Worm (Caenorhabditis elegans): ENCODE measurements around the gene H35N09.2.

Gene H35N09.2

ce11 chrX:8646287-8646686 lies 41.4 kb upstream of the H35N09.2 start:
- TF ChIP-seq athp-1 (tag; optimal IDR thresholded peaks at IDR 0.05): peak; percentile 48
- TF ChIP-seq ZK185.1 (tag; optimal IDR thresholded peaks at IDR 0.05; ENCODE audit: poor library complexity, severe bottlenecking): peak; percentile 79
- TF ChIP-seq unc-130 (GFP tag; optimal IDR thresholded peaks at IDR 0.05): peak; percentile 42
- peak; percentile 94 for TF ChIP-seq rpc-1 (optimal IDR thresholded peaks at IDR 0.05)
- peak; percentile 92 for TF ChIP-seq rpc-1 (tag; optimal IDR thresholded peaks at IDR 0.05)
- peak; percentile 56 for TF ChIP-seq ceh-79 (tag; optimal IDR thresholded peaks at IDR 0.05)
- no peak for TF ChIP-seq Y53F4B.3 (GFP tag; IDR thresholded peaks at IDR 0.05)
- peak; percentile 66 for TF ChIP-seq madf-6 (GFP tag; IDR thresholded peaks at IDR 0.05)
- 0 out of 2 replicates have a peak, but pooled peaks have one; percentile 56 for TF ChIP-seq ceh-58 (GFP tag; IDR thresholded peaks at IDR 0.05)
- no peak for TF ChIP-seq Y79H2A.3 (GFP tag; conservative IDR thresholded peaks at IDR 0.05)
- peak; percentile 65 for TF ChIP-seq ztf-26 (tag; optimal IDR thresholded peaks at IDR 0.05)
- peak; percentile 66 for TF ChIP-seq T07F8.4 (tag; optimal IDR thresholded peaks at IDR 0.05)
- TF ChIP-seq sptf-2 (GFP tag; optimal IDR thresholded peaks at IDR 0.05): no peak
- TF ChIP-seq rec-8 (tag; optimal IDR thresholded peaks at IDR 0.05): peak; percentile 85 to 91
- peak; percentile 81 for TF ChIP-seq hmg-20 (GFP tag; IDR thresholded peaks at IDR 0.05)
- 0 out of 2 replicates have a peak, but pooled peaks have one; percentile 34 for TF ChIP-seq egl-44 (GFP tag; IDR thresholded peaks at IDR 0.05)
- peak; percentile 71 for TF ChIP-seq mxl-1 (tag; optimal IDR thresholded peaks at IDR 0.05)
- peak; percentile 55 for TF ChIP-seq snpc-1.1 (tag; optimal IDR thresholded peaks at IDR 0.05; ENCODE audit: insufficient read depth)
- peak; percentile 65 for TF ChIP-seq madf-10 (tag; optimal IDR thresholded peaks at IDR 0.05)
- TF ChIP-seq ama-1 (optimal IDR thresholded peaks at IDR 0.05): no peak
- peak; percentile 86 to 92 for TF ChIP-seq ama-1 (GFP tag; optimal IDR thresholded peaks at IDR 0.05)
- TF ChIP-seq lsy-27 (tag; optimal IDR thresholded peaks at IDR 0.05; ENCODE audit: borderline replicate concordance, insufficient read depth): peak; percentile 55
- TF ChIP-seq ceh-91 (GFP tag; IDR thresholded peaks at IDR 0.05): no peak
- peak; percentile 86 for TF ChIP-seq mes-4 (tag; optimal IDR thresholded peaks at IDR 0.05)
- peak; percentile 89 for TF ChIP-seq him-1 (tag; optimal IDR thresholded peaks at IDR 0.05)
- TF ChIP-seq ceh-27 (GFP tag; optimal IDR thresholded peaks at IDR 0.05): peak; percentile 49
- TF ChIP-seq lin-54 (GFP tag; optimal IDR thresholded peaks at IDR 0.05): peak; percentile 50
- TF ChIP-seq atf-7 (tag; optimal IDR thresholded peaks at IDR 0.05): peak; percentile 8
- TF ChIP-seq lin-40 (tag; optimal IDR thresholded peaks at IDR 0.05): peak; percentile 56
- peak; percentile 66 for TF ChIP-seq attf-5 (GFP tag; optimal IDR thresholded peaks at IDR 0.05)
- 0 out of 2 replicates have a peak, but pooled peaks have one; percentile 17 for TF ChIP-seq C06A6.2 (GFP tag; conservative IDR thresholded peaks at IDR 0.05)
- no peak for TF ChIP-seq tbx-9 (tag; optimal IDR thresholded peaks at IDR 0.05; ENCODE audit: borderline replicate concordance)
- 0 out of 2 replicates have a peak, but pooled peaks have one; percentile 17 for TF ChIP-seq F37B4.10 (GFP tag; IDR thresholded peaks at IDR 0.05)
- TF ChIP-seq F23B12.7 (tag; optimal IDR thresholded peaks at IDR 0.05; ENCODE audit: insufficient read depth): peak; percentile 44
- no peak for TF ChIP-seq sdz-38 (tag; optimal IDR thresholded peaks at IDR 0.05)
- TF ChIP-seq dpff-1 (tag; optimal IDR thresholded peaks at IDR 0.05): no peak
- peak; percentile 70; the same call in 1 of the 2 replicates for TF ChIP-seq attf-6 (GFP tag; IDR thresholded peaks at IDR 0.05)
- peak in 1 of 2 experiments; percentile 28 for TF ChIP-seq let-607 (tag; optimal IDR thresholded peaks at IDR 0.05)
- TF ChIP-seq ceh-40 (GFP tag; IDR thresholded peaks at IDR 0.05): peak; percentile 61; the same call in 1 of the 2 replicates
- TF ChIP-seq cebp-1 (GFP tag; IDR thresholded peaks at IDR 0.05): 0 out of 2 replicates have a peak, but pooled peaks have one; percentile 46
- TF ChIP-seq cebp-1 (tag; optimal IDR thresholded peaks at IDR 0.05): peak; percentile 63
- no peak for TF ChIP-seq hlh-12 (tag; optimal IDR thresholded peaks at IDR 0.05)
- TF ChIP-seq fkh-3 (tag; optimal IDR thresholded peaks at IDR 0.05): peak; percentile 80
- TF ChIP-seq B0336.3 (GFP tag; IDR thresholded peaks at IDR 0.05): no peak; the same call in 1 of the 2 replicates
- TF ChIP-seq bed-2 (GFP tag; IDR thresholded peaks at IDR 0.05): 0 out of 2 replicates have a peak, but pooled peaks have one; percentile 16
- no peak for TF ChIP-seq bed-1 (GFP tag; IDR thresholded peaks at IDR 0.05)
- no peak for TF ChIP-seq akir-1 (GFP tag; optimal IDR thresholded peaks at IDR 0.05)
- 0 out of 2 replicates have a peak, but pooled peaks have one; percentile 16 for TF ChIP-seq zfh-2 (GFP tag; conservative IDR thresholded peaks at IDR 0.05)
- TF ChIP-seq Y95B8A.8 (GFP tag; IDR thresholded peaks at IDR 0.05): peak; percentile 66

Measured in whole organism, young adult.